Fruit fly (Drosophila melanogaster): ENCODE data around the gene SPE.

dm6 chr3R:23649831-23650230 is 36.2 kb upstream of the SPE start:
- TF ChIP-seq lola (GFP tag; optimal IDR thresholded peaks at IDR 0.05) (no peak), psq (GFP tag; optimal IDR thresholded peaks at IDR 0.05) (no peak), h (GFP tag; optimal IDR thresholded peaks at IDR 0.05) (no peak), Dfd (GFP tag; optimal IDR thresholded peaks at IDR 0.05) (no peak), rgr (GFP tag; optimal IDR thresholded peaks at IDR 0.05) (no peak), Hnf4 (GFP tag; optimal IDR thresholded peaks at IDR 0.05) (no peak), usp (GFP tag; optimal IDR thresholded peaks at IDR 0.05) (no peak), Abd-B (GFP tag; optimal IDR thresholded peaks at IDR 0.05) (no peak), Sp1 (GFP tag; optimal IDR thresholded peaks at IDR 0.05) (no peak), Vsx2 (GFP tag; optimal IDR thresholded peaks at IDR 0.05; ENCODE audit: partially characterized antibody) (no peak), Rel (GFP tag; optimal IDR thresholded peaks at IDR 0.05) (no peak), Rel (tag; optimal IDR thresholded peaks at IDR 0.05) (no peak)

Measured in whole organism, wandering third instar larva.